Worm (Caenorhabditis elegans) whole organism, late embryonic: ENCODE results near the gene asns-1.

ENCODE experiments used
- F13H6.1 ChIP-seq: sonication (generic microtip); optimal IDR thresholded peaks from 2 replicates; lab custom pipeline; 2016; ENCODE audit warnings: missing genetic modification characterization, missing compliant biosample characterization
- ceh-6 ChIP-seq: fragments of 200-800 bp; sonication (Bioruptor generic); optimal IDR thresholded peaks from 2 replicates; lab custom pipeline; 2018; ENCODE audit warnings: mild to moderate bottlenecking, missing genetic modification characterization, missing compliant biosample characterization
- nfya-1 ChIP-seq: sonication (generic microtip); optimal IDR thresholded peaks from 2 replicates; lab custom pipeline; 2017; ENCODE audit warnings: missing genetic modification characterization, mild to moderate bottlenecking, missing compliant biosample characterization, antibody characterized with exemption, moderate library complexity
- unc-86 ChIP-seq: sonication (generic microtip); optimal IDR thresholded peaks from 2 replicates; lab custom pipeline; 2016; ENCODE audit warnings: missing genetic modification characterization, missing compliant biosample characterization

- no peak for TF ChIP-seq unc-86
- no peak for TF ChIP-seq nfya-1
- no peak for TF ChIP-seq ceh-6
- no peak for TF ChIP-seq F13H6.1 (tag; lab: Kevin White, UChicago)
Measured at ce11 chrV:8548989-8549388, 3.0 kb downstream of the asns-1 start, which contains the start of gene stdh-4.
